Worm (Caenorhabditis elegans) whole organism, young adult: Measurements from ENCODE around the gene Y71H2AM.1.
"Not testable (repeated sequence)": the region's sequence is repeated elsewhere in the genome, so short reads cannot be mapped to it uniquely, and the experiment has no call there.

Source experiments
- B0035.1 ChIP-seq: sonication (generic microtip); optimal IDR thresholded peaks from 2 replicates; lab custom pipeline; 2016; ENCODE audit warnings: missing genetic modification characterization, mild to moderate bottlenecking, missing compliant biosample characterization, missing genotype, missing genetic modification reagents
- F10E7.11 ChIP-seq: sonication (generic microtip); optimal IDR thresholded peaks from 2 replicates; lab custom pipeline; 2017; ENCODE audit warnings: mild to moderate bottlenecking, missing genetic modification characterization, moderate library complexity, missing compliant biosample characterization
- F33H1.4 ChIP-seq: fragments of 200-800 bp; sonication (Bioruptor generic); IDR thresholded peaks from 2 replicates; pipeline ENCODE4 v1.3.6; 2022; ENCODE audit warnings: missing genetic modification reagents, missing genetic modification characterization, missing compliant biosample characterization
- F49E8.2 ChIP-seq: sonication (generic microtip); optimal IDR thresholded peaks from 3 replicates; lab custom pipeline; 2017; ENCODE audit warnings: missing genetic modification characterization, mild to moderate bottlenecking, missing compliant biosample characterization, antibody characterized with exemption, moderate library complexity; ENCODE audit not compliant: insufficient read depth
- F52B5.7 ChIP-seq: sonication (generic microtip); optimal IDR thresholded peaks from 2 replicates; lab custom pipeline; 2016; ENCODE audit warnings: mild to moderate bottlenecking, missing genetic modification characterization, missing compliant biosample characterization
- F57A8.1 ChIP-seq: fragments of 200-800 bp; sonication (Bioruptor generic); optimal IDR thresholded peaks from 2 replicates; lab custom pipeline; 2018; ENCODE audit warnings: mild to moderate bottlenecking, missing genetic modification characterization, moderate library complexity, missing compliant biosample characterization
- F57C9.4 ChIP-seq: sonication (generic microtip); optimal IDR thresholded peaks from 2 replicates; lab custom pipeline; 2017; ENCODE audit warnings: mild to moderate bottlenecking, missing genetic modification characterization, missing compliant biosample characterization
- Y53G8AR.9 ChIP-seq: fragments of 200-800 bp; sonication (Bioruptor generic); conservative IDR thresholded peaks from 2 replicates; pipeline ENCODE4 v1.3.6; 2022; ENCODE audit warnings: missing genetic modification reagents, missing genetic modification characterization, missing compliant biosample characterization
- Y56A3A.18 ChIP-seq: fragments of 200-800 bp; sonication (Bioruptor generic); IDR thresholded peaks from 2 replicates; pipeline ENCODE4 v1.3.6; 2022; ENCODE audit warnings: missing genetic modification reagents, missing genetic modification characterization, missing compliant biosample characterization
- Y79H2A.3 ChIP-seq: fragments of 200-800 bp; sonication (Bioruptor generic); conservative IDR thresholded peaks from 2 replicates; pipeline ENCODE4 v1.3.6; 2022; ENCODE audit warnings: missing genetic modification reagents, missing genetic modification characterization, missing compliant biosample characterization
- aptf-3 ChIP-seq: fragments of 200-800 bp; sonication (Bioruptor generic); IDR thresholded peaks from 2 replicates; pipeline ENCODE4 v1.3.6; 2022; ENCODE audit warnings: missing genetic modification characterization, missing compliant biosample characterization
- cebp-1 ChIP-seq, 2 experiments: fragments of 200-800 bp in 1 of 2; sonication (Bioruptor generic) in 1 of 2; sonication (generic microtip) in 1 of 2; IDR thresholded peaks in 1 of 2; optimal IDR thresholded peaks in 1 of 2; 2 replicates each; pipeline versions ENCODE4 v1.3.6 to Lab custom; 2017 to 2022; ENCODE audit warnings: missing compliant biosample characterization in 2 of 2, missing genetic modification characterization in 2 of 2, mild to moderate bottlenecking in 1 of 2, missing genetic modification reagents in 1 of 2, moderate library complexity in 1 of 2
- ceh-91 ChIP-seq: fragments of 200-800 bp; sonication (Bioruptor generic); IDR thresholded peaks from 2 replicates; pipeline ENCODE4 v1.3.6; 2022; ENCODE audit warnings: missing genetic modification reagents, missing genetic modification characterization, missing compliant biosample characterization
- die-1 ChIP-seq: sonication (generic microtip); optimal IDR thresholded peaks from 2 replicates; lab custom pipeline; 2016; ENCODE audit warnings: missing genotype, mild to moderate bottlenecking, missing genetic modification characterization, missing compliant biosample characterization
- dpff-1 ChIP-seq: sonication (generic microtip); optimal IDR thresholded peaks from 2 replicates; lab custom pipeline; 2017; ENCODE audit warnings: mild to moderate bottlenecking, missing genetic modification characterization, missing compliant biosample characterization
- dpl-1 ChIP-seq: fragments of 150-350 bp; optimal IDR thresholded peaks from 2 replicates; lab custom pipeline; 2014; ENCODE audit warnings: missing biosample characterization, missing genetic modification reagents, missing genetic modification characterization
- efl-1 ChIP-seq: fragments of 150-350 bp; optimal IDR thresholded peaks from 2 replicates; lab custom pipeline; 2014; ENCODE audit warnings: missing biosample characterization, missing genetic modification reagents, missing genetic modification characterization
- him-1 ChIP-seq: sonication (generic microtip); optimal IDR thresholded peaks from 2 replicates; lab custom pipeline; 2016; ENCODE audit warnings: missing genotype, missing genetic modification reagents, missing genetic modification characterization, missing compliant biosample characterization
- hlh-12 ChIP-seq: sonication (generic microtip); optimal IDR thresholded peaks from 2 replicates; lab custom pipeline; 2016; ENCODE audit warnings: missing genetic modification characterization, missing compliant biosample characterization
- hmg-20 ChIP-seq: fragments of 200-800 bp; sonication (Bioruptor generic); IDR thresholded peaks from 2 replicates; pipeline ENCODE4 v1.3.6; 2022; ENCODE audit warnings: missing genetic modification reagents, missing genetic modification characterization, missing compliant biosample characterization
- hrde-1 ChIP-seq: sonication (generic microtip); optimal IDR thresholded peaks from 2 replicates; lab custom pipeline; 2016; ENCODE audit warnings: missing genetic modification characterization, mild to moderate bottlenecking, missing compliant biosample characterization, moderate library complexity, missing genotype, missing genetic modification reagents, borderline replicate concordance
- hsf-1 ChIP-seq: fragments of 200-800 bp; sonication (Bioruptor generic); IDR thresholded peaks from 2 replicates; pipeline ENCODE4 v1.3.6; 2022; ENCODE audit warnings: missing genetic modification reagents, missing genetic modification characterization, missing compliant biosample characterization
- lin-26 ChIP-seq: fragments of 200-800 bp; sonication (Bioruptor generic); IDR thresholded peaks from 2 replicates; pipeline ENCODE4 v1.3.6; 2022; ENCODE audit warnings: missing genetic modification reagents, missing genetic modification characterization, missing compliant biosample characterization
- lin-40 ChIP-seq: sonication (generic microtip); optimal IDR thresholded peaks from 2 replicates; lab custom pipeline; 2016; ENCODE audit warnings: missing genetic modification characterization, mild to moderate bottlenecking, missing compliant biosample characterization, missing genotype, missing genetic modification reagents
- lsl-1 ChIP-seq: fragments of 200-800 bp; sonication (Bioruptor generic); optimal IDR thresholded peaks from 2 replicates; lab custom pipeline; 2018; ENCODE audit warnings: mild to moderate bottlenecking, missing genetic modification characterization, moderate library complexity, missing compliant biosample characterization
- lsy-27 ChIP-seq: sonication (generic microtip); optimal IDR thresholded peaks from 2 replicates; lab custom pipeline; 2017; ENCODE audit warnings: missing genetic modification characterization, mild to moderate bottlenecking, missing compliant biosample characterization, antibody characterized with exemption, missing genotype, borderline replicate concordance; ENCODE audit not compliant: insufficient read depth
- madf-3 ChIP-seq: fragments of 200-800 bp; sonication (Bioruptor generic); IDR thresholded peaks from 2 replicates; pipeline ENCODE4 v1.3.6; 2022; ENCODE audit warnings: missing genetic modification reagents, missing genetic modification characterization, missing compliant biosample characterization
- madf-6 ChIP-seq: fragments of 200-800 bp; sonication (Bioruptor generic); IDR thresholded peaks from 2 replicates; pipeline ENCODE4 v1.3.6; 2022; ENCODE audit warnings: missing genetic modification reagents, missing genetic modification characterization, missing compliant biosample characterization
- madf-8 ChIP-seq: fragments of 200-800 bp; sonication (Bioruptor generic); conservative IDR thresholded peaks from 2 replicates; pipeline ENCODE4 v1.3.6; 2022; ENCODE audit warnings: missing genetic modification reagents, missing genetic modification characterization, missing compliant biosample characterization
- mcd-1 ChIP-seq: fragments of 200-800 bp; sonication (Bioruptor generic); IDR thresholded peaks from 2 replicates; pipeline ENCODE4 v1.3.6; 2022; ENCODE audit warnings: missing genetic modification reagents, missing genetic modification characterization, missing compliant biosample characterization
- nfya-1 ChIP-seq: sonication (generic microtip); optimal IDR thresholded peaks from 2 replicates; lab custom pipeline; 2017; ENCODE audit warnings: antibody characterized with exemption, missing compliant biosample characterization, missing genetic modification characterization, borderline replicate concordance; ENCODE audit not compliant: insufficient read depth
- nhr-90 ChIP-seq: sonication (generic microtip); optimal IDR thresholded peaks from 2 replicates; lab custom pipeline; 2016; ENCODE audit warnings: missing genotype, mild to moderate bottlenecking, missing genetic modification characterization, missing compliant biosample characterization
- rcor-1 ChIP-seq: fragments of 200-800 bp; sonication (Bioruptor generic); IDR thresholded peaks from 2 replicates; pipeline ENCODE4 v1.3.6; 2022; ENCODE audit warnings: missing genetic modification reagents, missing genetic modification characterization, missing compliant biosample characterization
- repo-1 ChIP-seq: sonication (generic microtip); optimal IDR thresholded peaks from 2 replicates; lab custom pipeline; 2017; ENCODE audit warnings: mild to moderate bottlenecking, missing genetic modification characterization, missing compliant biosample characterization
- rpc-1 ChIP-seq, 2 experiments: fragments of 150-350 bp in 1 of 2; sonication (generic microtip) in 1 of 2; optimal IDR thresholded peaks; 2 replicates each; lab custom pipeline; 2014 to 2018; ENCODE audit warnings: missing biosample characterization in 1 of 2, missing genetic modification characterization in 1 of 2, missing genetic modification reagents in 1 of 2, missing genotype in 1 of 2
- sdz-38 ChIP-seq: sonication (generic microtip); optimal IDR thresholded peaks from 2 replicates; lab custom pipeline; 2016; ENCODE audit warnings: missing genotype, missing genetic modification characterization, missing compliant biosample characterization
- snpc-3.4 ChIP-seq: sonication (generic microtip); optimal IDR thresholded peaks from 2 replicates; lab custom pipeline; 2017; ENCODE audit warnings: missing genetic modification characterization, mild to moderate bottlenecking, missing compliant biosample characterization, antibody characterized with exemption, moderate library complexity, missing genotype, missing genetic modification reagents
- sptf-2 ChIP-seq: fragments of 200-800 bp; sonication (Bioruptor generic); optimal IDR thresholded peaks from 2 replicates; lab custom pipeline; 2018; ENCODE audit warnings: mild to moderate bottlenecking, missing genetic modification characterization, missing compliant biosample characterization
- unc-130 ChIP-seq: sonication (generic microtip); optimal IDR thresholded peaks from 2 replicates; lab custom pipeline; 2016; ENCODE audit warnings: missing genetic modification reagents, missing genetic modification characterization, missing compliant biosample characterization
- xnd-1 ChIP-seq: sonication (generic microtip); optimal IDR thresholded peaks from 2 replicates; lab custom pipeline; 2016; ENCODE audit warnings: missing genotype, missing genetic modification reagents, missing genetic modification characterization, missing compliant biosample characterization
- zfh-2 ChIP-seq: fragments of 200-800 bp; sonication (Bioruptor generic); conservative IDR thresholded peaks from 2 replicates; pipeline ENCODE4 v1.3.6; 2022; ENCODE audit warnings: missing genetic modification reagents, missing genetic modification characterization, missing compliant biosample characterization
- zim-3 ChIP-seq: sonication (generic microtip); optimal IDR thresholded peaks from 2 replicates; lab custom pipeline; 2017; ENCODE audit warnings: mild to moderate bottlenecking, missing genetic modification characterization, moderate library complexity, missing compliant biosample characterization
- ztf-3 ChIP-seq: fragments of 200-800 bp; sonication (Bioruptor generic); optimal IDR thresholded peaks from 2 replicates; lab custom pipeline; 2018; ENCODE audit warnings: mild to moderate bottlenecking, missing genetic modification characterization, missing compliant biosample characterization

Y71H2AM.1 gene

DNA sequence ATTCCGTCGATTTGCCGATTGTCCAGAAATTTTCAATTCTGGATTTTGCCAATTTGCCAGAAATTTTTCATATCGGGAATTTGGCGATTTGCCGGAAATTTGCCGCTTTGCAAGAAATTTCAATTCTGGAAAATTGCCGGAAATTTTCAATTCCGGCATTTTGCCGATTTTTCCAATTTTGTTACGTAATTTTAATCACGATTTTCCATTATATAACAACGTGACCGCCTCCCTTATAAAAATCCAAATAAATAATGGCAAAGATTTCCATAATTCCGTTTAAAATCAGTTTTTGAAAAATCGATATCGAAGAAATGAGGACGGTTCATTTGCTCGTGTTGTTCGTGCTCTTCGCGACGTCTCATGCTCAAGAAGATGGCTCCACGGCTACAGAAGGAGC lies 19.9 kb downstream of the Y71H2AM.1 start, which contains the start of gene H34I24.1:
Gene H34I24.1 (plus strand): TSS at position 301 of the 400 bp plus-strand sequence.
- not testable (repeated sequence) for TF ChIP-seq F57A8.1 (GFP tag; lab: Kevin White, UChicago); repo-1 (tag; lab: Kevin White, UChicago); F33H1.4

DNA sequence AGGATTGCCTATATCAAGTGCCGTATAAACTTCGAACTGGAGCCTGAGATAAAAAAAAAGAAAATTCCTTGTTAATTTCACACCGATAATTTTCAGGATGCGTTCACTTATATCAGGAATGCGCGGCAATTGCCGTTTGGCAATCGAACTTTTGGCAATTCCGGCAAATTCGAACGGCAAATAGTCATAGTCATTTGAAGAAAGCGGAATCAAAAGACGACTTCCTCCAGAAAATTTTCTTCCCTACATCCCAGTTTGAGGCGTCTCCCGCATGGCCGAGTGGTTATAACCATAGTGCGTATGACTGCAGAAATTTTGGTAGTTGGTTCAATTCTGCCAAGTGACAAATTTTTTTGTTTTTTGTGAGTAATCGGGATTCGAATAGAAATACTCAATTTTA lies 29.1 kb downstream of the Y71H2AM.1 start, which contains the start of gene F56F11.4:
Gene F56F11.4 (plus strand): TSS at position 301 of the 400 bp plus-strand sequence.
- TF ChIP-seq rpc-1 (optimal IDR thresholded peaks at IDR 0.05; lab: Kevin White, UChicago) (no peak), rpc-1 (tag; optimal IDR thresholded peaks at IDR 0.05; lab: Kevin White, UChicago) (peak; percentile 14), lin-40 (tag; lab: Kevin White, UChicago) (no peak)

DNA sequence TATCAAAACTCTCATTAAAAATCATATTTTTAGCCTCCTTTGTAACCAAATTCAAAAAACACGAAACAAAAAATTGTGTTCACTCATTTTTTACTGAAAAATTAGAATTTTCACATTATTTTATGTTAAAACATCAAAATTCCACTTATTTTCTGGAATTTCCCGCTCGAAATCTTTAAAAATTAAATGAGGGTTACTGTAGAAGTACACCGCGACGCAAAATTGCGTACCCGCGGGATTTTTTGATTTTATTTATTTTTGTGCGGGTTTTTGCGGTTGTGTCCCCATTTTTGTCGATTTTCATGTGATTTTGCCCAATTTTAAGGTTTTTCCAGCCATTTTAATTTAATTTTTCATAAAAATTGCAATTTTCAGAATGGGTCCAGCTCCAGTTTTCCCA lies 31.5 kb downstream of the Y71H2AM.1 start:
- TF ChIP-seq Y53G8AR.9 (0 out of 2 replicates have a peak, but pooled peaks have one; percentile 21), hlh-12 (tag; lab: Kevin White, UChicago) (no peak), dpff-1 (tag; lab: Kevin White, UChicago) (no peak), rcor-1 (peak; percentile 47), madf-6 (GFP tag; lab: Robert Waterston, UW) (peak; percentile 95), repo-1 (tag; lab: Kevin White, UChicago) (no peak), madf-8 (GFP tag; lab: Robert Waterston, UW) (peak; percentile 89), xnd-1 (tag; lab: Kevin White, UChicago) (peak; percentile 84), cebp-1 (GFP tag; IDR thresholded peaks at IDR 0.05; lab: Robert Waterston, UW) (no peak), cebp-1 (tag; optimal IDR thresholded peaks at IDR 0.05; lab: Kevin White, UChicago) (no peak), him-1 (tag; lab: Kevin White, UChicago) (peak; percentile 61), die-1 (tag; lab: Kevin White, UChicago) (no peak), F52B5.7 (tag; lab: Kevin White, UChicago) (no peak), lsy-27 (tag; lab: Kevin White, UChicago) (no peak), F10E7.11 (no peak), zim-3 (tag; lab: Kevin White, UChicago) (no peak), sptf-2 (no peak), mcd-1 (GFP tag; lab: Robert Waterston, UW) (peak; percentile 37; the same call in 1 of the 2 replicates), F49E8.2 (no peak), F57C9.4 (tag; lab: Kevin White, UChicago) (no peak), ztf-3 (GFP tag; lab: Kevin White, UChicago) (no peak), ceh-91 (peak; percentile 83), sdz-38 (tag; lab: Kevin White, UChicago) (no peak), lin-26 (no peak), madf-3 (GFP tag; lab: Robert Waterston, UW) (no peak), efl-1 (peak; percentile 94), hrde-1 (no peak), unc-130 (peak; percentile 33), lin-40 (tag; lab: Kevin White, UChicago) (no peak), B0035.1 (tag; lab: Kevin White, UChicago) (no peak), Y79H2A.3 (GFP tag; lab: Robert Waterston, UW) (no peak), dpl-1 (GFP tag; lab: Kevin White, UChicago) (peak; percentile 80), aptf-3 (GFP tag; lab: Robert Waterston, UW) (no peak), zfh-2 (GFP tag; lab: Robert Waterston, UW) (no peak), F33H1.4 (peak; percentile 78), nhr-90 (no peak), lsl-1 (GFP tag; lab: Kevin White, UChicago) (peak; percentile 94), snpc-3.4 (tag; lab: Kevin White, UChicago) (peak; percentile 36), hsf-1 (GFP tag; lab: Robert Waterston, UW) (peak; percentile 72), Y56A3A.18 (GFP tag; lab: Robert Waterston, UW) (no peak), nfya-1 (tag; lab: Kevin White, UChicago) (no peak), hmg-20 (GFP tag; lab: Robert Waterston, UW) (no peak)
